Fruit fly (Drosophila melanogaster) S2 (cell line): ENCODE results near the gene Gr63a.

Experiments
- CG8478 ChIP-seq: fragments of >200 bp; optimal IDR thresholded peaks from 2 replicates; lab custom pipeline; 2018
- CTCF ChIP-seq, 2 experiments: fragments of >200 bp; optimal IDR thresholded peaks; 2 replicates each; lab custom pipeline; 2018

Gr63a gene

dm6 chr3L:3892154-3892624 is 4.2 kb downstream of the Gr63a start, which contains the start of gene Fie:
Gene Fie, plus strand, starts transcription at chr3L:3892574.
- TF ChIP-seq CTCF (optimal IDR thresholded peaks at IDR 0.05; lab: Kevin White, UChicago) (no peak), CG8478 (lab: Kevin White, UChicago) (no peak)

DNA sequence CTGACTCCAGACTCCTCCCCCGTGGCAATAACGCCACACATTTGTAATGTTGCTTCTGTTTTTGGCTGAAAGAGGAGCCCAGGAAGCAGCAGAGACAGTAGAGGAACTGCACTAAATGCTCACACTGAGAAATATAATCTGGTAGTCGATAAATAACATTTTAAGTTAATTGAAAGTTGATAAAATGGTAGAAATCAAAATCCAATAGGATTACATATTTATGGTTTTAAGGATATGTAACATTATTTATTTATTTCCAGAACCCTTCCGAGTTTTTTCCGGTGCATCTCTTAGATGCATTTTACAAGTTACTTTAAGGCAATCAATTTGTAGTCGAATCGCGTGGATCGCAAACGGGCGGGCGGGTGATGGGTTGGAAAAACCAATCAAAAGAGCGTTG is 5.5 kb downstream of the Gr63a start:
- TF ChIP-seq CG8478 (lab: Kevin White, UChicago) (no peak), CTCF (optimal IDR thresholded peaks at IDR 0.05; lab: Kevin White, UChicago) (no peak)

dm6 chr3L:3887392-3887791 is 9.0 kb downstream of the Gr63a start:
- no peak for TF ChIP-seq CG8478 (lab: Kevin White, UChicago)
- TF ChIP-seq CTCF (optimal IDR thresholded peaks at IDR 0.05; lab: Kevin White, UChicago) = no peak

DNA sequence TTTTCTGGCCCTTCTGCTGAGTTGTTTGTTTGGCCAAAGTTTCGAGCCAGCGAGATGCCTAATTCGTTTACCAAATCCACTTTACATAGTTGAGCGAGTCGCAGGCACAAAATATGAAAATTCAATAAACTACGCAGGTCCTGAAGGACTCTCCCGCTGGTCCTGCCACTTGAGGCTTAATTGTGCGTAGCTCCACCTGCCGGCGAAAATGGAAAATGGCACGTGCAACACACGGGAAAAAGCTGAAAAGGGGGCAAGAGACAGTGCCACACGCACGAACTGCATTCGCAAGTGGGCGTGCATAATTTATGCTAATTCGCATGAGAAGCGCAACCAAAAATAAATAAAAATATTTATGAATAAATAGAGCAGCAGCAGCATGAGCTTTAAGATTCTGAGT is 10.5 kb downstream of the Gr63a start:
- peak; percentile 60 to 64 for TF ChIP-seq CTCF (optimal IDR thresholded peaks at IDR 0.05; lab: Kevin White, UChicago)
- TF ChIP-seq CG8478 (lab: Kevin White, UChicago) = no peak

DNA sequence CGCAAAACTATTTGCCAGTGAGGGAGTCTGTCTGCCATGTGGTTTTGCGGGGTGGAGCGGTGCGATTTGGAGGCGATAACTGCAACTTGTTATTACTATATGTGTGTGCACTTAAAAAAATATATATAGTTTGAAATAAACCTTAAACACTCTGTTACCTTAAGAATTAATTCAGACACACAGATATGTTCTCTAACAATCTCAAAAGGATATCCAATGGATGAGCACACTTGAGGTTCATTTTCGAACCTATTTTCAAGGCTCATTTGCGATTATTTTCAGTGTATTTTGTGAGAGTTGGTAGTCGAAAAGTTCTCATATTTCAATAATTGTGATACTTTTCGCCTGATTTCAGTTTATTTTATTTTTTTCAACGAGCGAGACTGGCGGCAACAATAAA is 14.4 kb downstream of the Gr63a start:
- no peak for TF ChIP-seq CTCF (optimal IDR thresholded peaks at IDR 0.05; lab: Kevin White, UChicago)
- no peak for TF ChIP-seq CG8478 (lab: Kevin White, UChicago)

DNA sequence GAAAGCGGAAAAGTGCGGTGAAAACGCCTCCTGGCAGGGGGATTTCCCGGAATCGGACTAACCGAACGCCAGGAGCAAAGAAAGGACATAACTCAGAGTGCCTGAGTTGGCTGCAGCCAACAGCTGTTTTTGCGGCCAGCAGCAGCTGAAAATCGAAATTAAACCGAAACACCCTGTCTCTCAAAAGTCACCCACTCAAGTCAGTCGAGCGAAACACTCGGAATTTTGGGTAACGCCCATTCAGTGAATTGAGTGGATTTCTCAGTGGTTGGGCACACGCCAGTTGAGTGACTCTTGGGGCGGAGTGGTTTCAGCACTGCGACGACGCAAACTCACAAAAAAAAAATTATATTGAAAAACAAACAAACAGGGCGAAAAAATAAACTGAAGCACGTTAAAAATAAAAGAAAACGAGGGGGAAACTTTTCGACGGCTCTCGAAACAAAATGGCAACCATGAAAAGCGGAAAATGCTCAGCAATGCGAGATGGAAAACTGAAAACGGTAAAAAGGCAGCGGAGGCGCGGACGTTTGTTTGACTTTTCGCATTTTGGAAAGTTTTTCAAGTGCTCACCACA is 17.6 kb downstream of the Gr63a start:
- TF ChIP-seq CTCF (optimal IDR thresholded peaks at IDR 0.05; lab: Kevin White, UChicago) (no peak), CG8478 (lab: Kevin White, UChicago) (no peak)

dm6 chr3L:3876861-3877260 is 19.5 kb downstream of the Gr63a start:
- TF ChIP-seq CG8478 (lab: Kevin White, UChicago) (no peak), CTCF (optimal IDR thresholded peaks at IDR 0.05; lab: Kevin White, UChicago) (no peak)

- TF ChIP-seq CTCF (optimal IDR thresholded peaks at IDR 0.05; lab: Kevin White, UChicago) (no peak), CG8478 (lab: Kevin White, UChicago) (no peak)
Observed at dm6 chr3L:3875996-3876395, 20.4 kb downstream of the Gr63a start.

dm6 chr3L:3875004-3875403 is 21.4 kb downstream of the Gr63a start:
- TF ChIP-seq CTCF (optimal IDR thresholded peaks at IDR 0.05; lab: Kevin White, UChicago) (no peak), CG8478 (lab: Kevin White, UChicago) (no peak)

DNA sequence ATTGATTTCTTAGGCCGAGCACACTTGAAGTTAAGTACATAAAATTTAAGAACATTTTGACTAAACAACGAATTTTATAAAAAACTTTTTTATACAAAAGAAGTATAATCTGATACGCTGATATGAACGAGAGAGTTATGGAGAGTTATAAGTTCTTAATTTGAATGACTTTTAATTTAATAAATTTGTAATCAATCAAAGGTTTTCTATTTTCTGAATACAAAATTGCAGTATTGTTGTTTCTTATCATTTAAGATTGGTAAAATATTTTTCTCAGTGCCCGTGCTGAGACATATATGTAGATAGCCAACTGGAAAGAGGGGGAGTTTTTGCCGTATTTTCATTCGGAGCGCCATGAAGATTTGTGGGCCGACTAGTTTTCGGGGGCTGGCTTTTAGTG is 23.3 kb downstream of the Gr63a start:
- TF ChIP-seq CTCF (optimal IDR thresholded peaks at IDR 0.05; lab: Kevin White, UChicago) (no peak), CG8478 (lab: Kevin White, UChicago) (no peak)

DNA sequence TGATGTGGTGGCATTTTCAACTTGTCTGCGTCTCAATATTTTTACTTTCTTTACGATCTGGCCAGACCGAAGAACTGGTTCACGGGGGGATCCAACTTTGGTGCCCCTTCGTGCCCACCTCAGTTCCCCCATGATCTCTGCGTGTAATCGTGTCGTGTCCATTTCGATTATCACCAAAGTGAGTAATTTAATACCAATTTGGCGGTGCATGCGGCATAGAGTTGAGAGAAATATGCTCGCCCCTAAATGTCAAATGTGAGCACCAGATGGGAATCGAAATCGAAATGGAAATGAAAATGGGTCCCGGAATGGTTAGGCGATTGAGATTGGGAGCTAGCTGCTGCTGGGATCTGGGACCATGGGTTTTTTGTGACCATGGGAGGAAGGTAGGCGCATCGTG is 25.1 kb downstream of the Gr63a start:
- no peak for TF ChIP-seq CTCF (optimal IDR thresholded peaks at IDR 0.05; lab: Kevin White, UChicago)
- no peak for TF ChIP-seq CG8478 (lab: Kevin White, UChicago)

dm6 chr3L:3868014-3868413 is 28.4 kb downstream of the Gr63a start:
- TF ChIP-seq CTCF (optimal IDR thresholded peaks at IDR 0.05; lab: Kevin White, UChicago) = no peak
- no peak for TF ChIP-seq CG8478 (lab: Kevin White, UChicago)

DNA sequence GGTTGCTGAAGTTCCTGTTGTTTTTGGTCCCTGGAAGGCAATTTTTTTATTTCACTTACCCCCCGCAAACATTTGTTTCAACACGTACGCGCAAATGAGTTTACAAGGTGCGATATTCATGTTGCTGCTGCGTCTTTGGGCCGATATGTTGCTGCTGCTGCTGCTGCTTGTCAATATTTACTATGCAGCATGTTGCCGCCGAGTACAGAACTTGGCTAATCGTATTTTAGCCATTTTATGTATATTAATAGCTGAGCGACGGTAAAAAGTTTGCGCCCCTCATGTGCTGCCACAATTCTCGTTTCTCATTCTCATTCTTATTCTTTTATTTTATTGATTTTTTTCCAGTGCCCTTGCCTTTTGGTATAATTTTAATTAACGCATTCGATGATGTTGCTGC is 30.0 kb downstream of the Gr63a start:
- TF ChIP-seq CTCF (optimal IDR thresholded peaks at IDR 0.05; lab: Kevin White, UChicago) = no peak
- TF ChIP-seq CG8478 (lab: Kevin White, UChicago) = no peak

- TF ChIP-seq CG8478 (lab: Kevin White, UChicago) (no peak), CTCF (optimal IDR thresholded peaks at IDR 0.05; lab: Kevin White, UChicago) (no peak)
Observed at dm6 chr3L:3865290-3865891, 31.0 kb downstream of the Gr63a start.

DNA sequence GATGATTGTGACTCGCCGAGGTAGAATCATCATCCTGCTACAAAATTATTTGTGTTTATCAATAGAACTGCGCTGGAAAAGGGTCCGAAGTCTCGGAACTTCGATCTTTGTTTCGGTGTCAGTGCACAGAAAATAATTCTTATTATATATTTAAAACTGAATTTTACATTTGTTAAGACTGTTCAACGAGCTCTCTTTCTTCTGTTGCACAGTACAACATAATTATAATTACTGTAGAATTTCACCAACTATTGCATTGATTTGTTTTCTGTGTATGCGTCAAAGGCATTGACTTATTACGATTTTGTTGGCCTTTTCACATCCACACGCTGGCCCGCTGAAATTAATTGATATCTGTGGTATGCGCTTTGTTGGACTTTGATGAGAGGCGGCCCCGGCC is 32.9 kb downstream of the Gr63a start:
- TF ChIP-seq CG8478 (lab: Kevin White, UChicago) (no peak), CTCF (optimal IDR thresholded peaks at IDR 0.05; lab: Kevin White, UChicago) (no peak)
